Worm (Caenorhabditis elegans) whole organism, L4 larva: ENCODE measurements around the gene sprr-2.
A peak's percentile ranks its signal among the peaks of the same experiment; 100 is the strongest.

ENCODE experiments used
- F10B5.3 ChIP-seq: sonication (generic microtip); optimal IDR thresholded peaks from 2 replicates; lab custom pipeline; 2016; ENCODE audit warnings: mild to moderate bottlenecking, missing genetic modification characterization, missing compliant biosample characterization
- F37D6.2 ChIP-seq: sonication (generic microtip); optimal IDR thresholded peaks from 2 replicates; lab custom pipeline; 2016; ENCODE audit warnings: mild to moderate bottlenecking, missing genetic modification characterization, missing compliant biosample characterization
- F44E2.7 ChIP-seq: fragments of 200-800 bp; sonication (Bioruptor generic); IDR thresholded peaks from 2 replicates; pipeline ENCODE4 v2.1.2; 2022; ENCODE audit warnings: missing genetic modification characterization, missing compliant biosample characterization
- T20F7.1 ChIP-seq: fragments of 200-800 bp; sonication (Bioruptor generic); optimal IDR thresholded peaks from 2 replicates; lab custom pipeline; 2018; ENCODE audit warnings: mild to moderate bottlenecking, missing genetic modification characterization, missing compliant biosample characterization
- Y75B8A.6 ChIP-seq: fragments of 200-800 bp; sonication (Bioruptor generic); IDR thresholded peaks from 2 replicates; pipeline ENCODE4 v1.3.6; 2022; ENCODE audit warnings: missing genetic modification reagents, missing genetic modification characterization, missing compliant biosample characterization
- ZK546.5 ChIP-seq, 2 experiments: sonication (generic microtip); optimal IDR thresholded peaks; 2 replicates each; lab custom pipeline; 2017; ENCODE audit warnings: missing biosample characterization in 2 of 2, missing genetic modification characterization in 2 of 2
- aha-1 ChIP-seq: fragments of 150-350 bp; peaks from one replicate; lab custom pipeline; 2014; ENCODE audit warnings: missing biosample characterization, missing genetic modification characterization
- ceh-20 ChIP-seq: fragments of 200-800 bp; sonication (Bioruptor generic); IDR thresholded peaks from 2 replicates; pipeline ENCODE4 v1.3.6; 2022; ENCODE audit warnings: missing genetic modification reagents, missing genetic modification characterization, missing compliant biosample characterization
- ctbp-1 ChIP-seq: fragments of 200-800 bp; sonication (Bioruptor generic); IDR thresholded peaks from 2 replicates; pipeline ENCODE4 v1.3.6; 2022; ENCODE audit warnings: missing genetic modification reagents, missing genetic modification characterization, missing compliant biosample characterization
- daf-19 ChIP-seq: fragments of 200-800 bp; sonication (Bioruptor generic); conservative IDR thresholded peaks from 2 replicates; pipeline ENCODE4 v1.3.6; 2022; ENCODE audit warnings: missing genetic modification characterization, missing compliant biosample characterization
- daf-8 ChIP-seq: fragments of 200-800 bp; sonication (Bioruptor generic); IDR thresholded peaks from 2 replicates; pipeline ENCODE4 v1.3.6; 2022; ENCODE audit warnings: missing genetic modification characterization, missing compliant biosample characterization
- dmd-6 ChIP-seq: fragments of 200-800 bp; sonication (Bioruptor generic); IDR thresholded peaks from 2 replicates; pipeline ENCODE4 v1.3.6; 2022; ENCODE audit warnings: missing genetic modification reagents, missing genetic modification characterization, missing compliant biosample characterization
- dmd-9 ChIP-seq: fragments of 200-800 bp; sonication (Bioruptor generic); IDR thresholded peaks from 2 replicates; pipeline ENCODE4 v1.3.6; 2022; ENCODE audit warnings: missing genetic modification reagents, missing genetic modification characterization, missing compliant biosample characterization
- dpl-1 ChIP-seq: fragments of 150-350 bp; optimal IDR thresholded peaks from 2 replicates; lab custom pipeline; 2014; ENCODE audit warnings: missing biosample characterization, missing genetic modification reagents, missing genetic modification characterization
- dve-1 ChIP-seq: sonication (generic microtip); optimal IDR thresholded peaks from 2 replicates; lab custom pipeline; 2017; ENCODE audit warnings: antibody characterized with exemption, mild to moderate bottlenecking, missing genetic modification characterization, missing compliant biosample characterization; ENCODE audit not compliant: insufficient read depth
- egl-27 ChIP-seq: sonication (generic microtip); optimal IDR thresholded peaks from 3 replicates; lab custom pipeline; 2017; ENCODE audit warnings: missing biosample characterization, missing genetic modification reagents, missing genetic modification characterization
- egl-43 ChIP-seq: fragments of 200-800 bp; sonication (Bioruptor generic); IDR thresholded peaks from 2 replicates; pipeline ENCODE4 v1.3.6; 2022; ENCODE audit warnings: missing genetic modification reagents, missing genetic modification characterization, missing compliant biosample characterization
- hif-1 ChIP-seq, 2 experiments: sonication (generic microtip); optimal IDR thresholded peaks; 2 replicates each; lab custom pipeline; 2016 to 2017; ENCODE audit warnings: missing compliant biosample characterization in 2 of 2, missing genetic modification characterization in 2 of 2, missing genetic modification reagents in 2 of 2, missing genotype in 2 of 2, mild to moderate bottlenecking in 1 of 2
- hlh-11 ChIP-seq: fragments of 200-800 bp; sonication (Bioruptor generic); optimal IDR thresholded peaks from 2 replicates; lab custom pipeline; 2018; ENCODE audit warnings: mild to moderate bottlenecking, missing genetic modification characterization, missing compliant biosample characterization
- hlh-30 ChIP-seq: sonication (generic microtip); optimal IDR thresholded peaks from 2 replicates; lab custom pipeline; 2017; ENCODE audit warnings: antibody characterized with exemption, mild to moderate bottlenecking, missing genetic modification characterization, missing compliant biosample characterization; ENCODE audit not compliant: insufficient read depth
- hmg-1.1 ChIP-seq: fragments of 200-800 bp; sonication (Bioruptor generic); IDR thresholded peaks from 2 replicates; pipeline ENCODE4 v1.3.6; 2022; ENCODE audit warnings: missing genetic modification reagents, missing genetic modification characterization, missing compliant biosample characterization
- lin-1 ChIP-seq: fragments of 200-800 bp; sonication (Bioruptor generic); IDR thresholded peaks from 2 replicates; pipeline ENCODE4 v1.3.6; 2022; ENCODE audit warnings: missing genetic modification reagents, missing genetic modification characterization, missing compliant biosample characterization
- lin-15B ChIP-seq: fragments of 150-350 bp; sonication (generic microtip); optimal IDR thresholded peaks from 3 replicates; lab custom pipeline; 2014; ENCODE audit warnings: missing biosample characterization, missing genetic modification characterization
- lin-29 ChIP-seq: fragments of 200-800 bp; sonication (Bioruptor generic); IDR thresholded peaks from 2 replicates; pipeline ENCODE4 v1.3.6; 2022; ENCODE audit warnings: missing genetic modification reagents, missing genetic modification characterization, missing compliant biosample characterization
- madf-9 ChIP-seq: fragments of 200-800 bp; sonication (Bioruptor generic); conservative IDR thresholded peaks from 2 replicates; pipeline ENCODE4 v1.3.6; 2022; ENCODE audit warnings: missing genetic modification reagents, missing genetic modification characterization, missing compliant biosample characterization
- mdl-1 ChIP-seq, 2 experiments: fragments of 150-350 bp in 1 of 2; sonication (generic microtip) in 1 of 2; optimal IDR thresholded peaks; 2 replicates each; lab custom pipeline; 2014 to 2017; ENCODE audit warnings: missing biosample characterization in 2 of 2, missing genetic modification characterization in 2 of 2
- mxl-2 ChIP-seq: fragments of 200-800 bp; sonication (Bioruptor generic); conservative IDR thresholded peaks from 2 replicates; pipeline ENCODE4 v1.3.6; 2022; ENCODE audit warnings: missing genetic modification reagents, missing genetic modification characterization, missing compliant biosample characterization
- mxl-3 ChIP-seq: fragments of 200-800 bp; sonication (Bioruptor generic); optimal IDR thresholded peaks from 2 replicates; lab custom pipeline; 2018; ENCODE audit warnings: mild to moderate bottlenecking, missing genetic modification characterization, missing compliant biosample characterization
- nhr-102 ChIP-seq: sonication (generic microtip); optimal IDR thresholded peaks from 2 replicates; lab custom pipeline; 2016; ENCODE audit warnings: mild to moderate bottlenecking, missing genetic modification characterization, moderate library complexity, missing compliant biosample characterization
- nhr-237 ChIP-seq: sonication (generic microtip); optimal IDR thresholded peaks from 2 replicates; lab custom pipeline; 2017; ENCODE audit warnings: missing biosample characterization, missing genetic modification characterization
- nhr-28 ChIP-seq: fragments of 150-350 bp; optimal IDR thresholded peaks from 2 replicates; lab custom pipeline; 2014; ENCODE audit warnings: missing biosample characterization, missing genetic modification characterization
- nhr-41 ChIP-seq: fragments of 200-800 bp; sonication (Bioruptor generic); IDR thresholded peaks from 2 replicates; pipeline ENCODE4 v1.3.6; 2022; ENCODE audit warnings: missing genetic modification reagents, missing genetic modification characterization, missing compliant biosample characterization
- nhr-48 ChIP-seq: sonication (generic microtip); optimal IDR thresholded peaks from 2 replicates; lab custom pipeline; 2016; ENCODE audit warnings: mild to moderate bottlenecking, missing genetic modification characterization, missing compliant biosample characterization
- pqm-1 ChIP-seq: sonication (generic microtip); optimal IDR thresholded peaks from 2 replicates; lab custom pipeline; 2017; ENCODE audit warnings: missing biosample characterization, missing genetic modification characterization
- saeg-2 ChIP-seq: fragments of 200-800 bp; sonication (Bioruptor generic); IDR thresholded peaks from 2 replicates; pipeline ENCODE4 v1.3.6; 2022; ENCODE audit warnings: missing genetic modification reagents, missing genetic modification characterization, missing compliant biosample characterization
- sdz-12 ChIP-seq: fragments of 200-800 bp; sonication (Bioruptor generic); optimal IDR thresholded peaks from 2 replicates; lab custom pipeline; 2018; ENCODE audit warnings: mild to moderate bottlenecking, missing genetic modification characterization, missing compliant biosample characterization
- set-16 ChIP-seq: fragments of 200-800 bp; sonication (Bioruptor generic); IDR thresholded peaks from 2 replicates; pipeline ENCODE4 v1.3.6; 2022; ENCODE audit warnings: missing genetic modification reagents, missing genetic modification characterization, missing compliant biosample characterization
- skn-1 ChIP-seq: fragments of 150-350 bp; optimal IDR thresholded peaks from 2 replicates; lab custom pipeline; 2014; ENCODE audit warnings: missing biosample characterization, missing genetic modification characterization
- snpc-1.2 ChIP-seq: fragments of 200-800 bp; sonication (Bioruptor generic); IDR thresholded peaks from 2 replicates; pipeline ENCODE4 v1.3.6; 2022; ENCODE audit warnings: missing genetic modification reagents, missing genetic modification characterization, missing compliant biosample characterization
- unc-39 ChIP-seq: sonication (generic microtip); optimal IDR thresholded peaks from 2 replicates; lab custom pipeline; 2017; ENCODE audit warnings: missing biosample characterization, missing genetic modification characterization
- unc-62 ChIP-seq, 3 experiments: fragments of 150-350 bp in 1 of 3; sonication (generic microtip); optimal IDR thresholded peaks in 2 of 3; peaks in 1 of 3; 1 replicate in 1 of 3; 2 replicates in 2 of 3; lab custom pipeline; 2014 to 2017; ENCODE audit warnings: missing biosample characterization in 3 of 3, missing genetic modification characterization in 3 of 3, missing genetic modification reagents in 3 of 3, missing genotype in 1 of 3
- vab-7 ChIP-seq: fragments of 200-800 bp; sonication (Bioruptor generic); IDR thresholded peaks from 2 replicates; pipeline ENCODE4 v1.3.6; 2022; ENCODE audit warnings: missing genetic modification reagents, missing genetic modification characterization, missing compliant biosample characterization
- zfp-2 ChIP-seq: sonication (generic microtip); optimal IDR thresholded peaks from 2 replicates; lab custom pipeline; 2016; ENCODE audit warnings: mild to moderate bottlenecking, missing genetic modification characterization, missing compliant biosample characterization

The sprr-2 gene

ce11 chrX:14778112-14778511, 15.1 kb upstream of the sprr-2 start:
- no peak for TF ChIP-seq ZK546.5 (tag; optimal IDR thresholded peaks at IDR 0.05; lab: Kevin White, UChicago)
- no peak for TF ChIP-seq lin-1 (GFP tag; lab: Robert Waterston, UW)
- TF ChIP-seq nhr-41 = no peak
- TF ChIP-seq F37D6.2 (tag; lab: Kevin White, UChicago) = no peak
- no peak for TF ChIP-seq ctbp-1 (GFP tag; lab: Robert Waterston, UW)
- no peak for TF ChIP-seq nhr-48
- TF ChIP-seq daf-8 (GFP tag; lab: Robert Waterston, UW) = no peak
- TF ChIP-seq snpc-1.2 (GFP tag; lab: Robert Waterston, UW) = no peak
- no peak for TF ChIP-seq set-16 (GFP tag; lab: Robert Waterston, UW)
- TF ChIP-seq hmg-1.1 (GFP tag; lab: Robert Waterston, UW) = no peak
- no peak for TF ChIP-seq mxl-2
- no peak for TF ChIP-seq daf-19 (GFP tag; lab: Robert Waterston, UW)
- TF ChIP-seq mdl-1 (tag; optimal IDR thresholded peaks at IDR 0.05; lab: Kevin White, UChicago) = no peak
- TF ChIP-seq F10B5.3 (tag; lab: Kevin White, UChicago) = no peak
- TF ChIP-seq, all 104 proteins: peak for 0

- peak; percentile 22 for TF ChIP-seq hlh-11
- peak; percentile 34 for TF ChIP-seq nhr-28 (tag; lab: Kevin White, UChicago)
- TF ChIP-seq vab-7 (GFP tag; lab: Robert Waterston, UW) = no peak
- peak; percentile 77 for TF ChIP-seq dmd-6 (GFP tag; lab: Robert Waterston, UW)
- TF ChIP-seq ceh-20 (GFP tag; lab: Robert Waterston, UW) = peak; percentile 83; the same call in 1 of the 2 replicates
- peak in 1 of 2 experiments; percentile 33 for TF ChIP-seq mdl-1 (tag; optimal IDR thresholded peaks at IDR 0.05; lab: Kevin White, UChicago)
- TF ChIP-seq dpl-1 = no peak
- peak; percentile 25 for TF ChIP-seq mxl-3 (GFP tag; lab: Kevin White, UChicago)
- TF ChIP-seq unc-62 (GFP tag; optimal IDR thresholded peaks at IDR 0.05 in 1 of 2; lab: Kevin White, UChicago) = peak in 1 of 2 experiments; percentile 89
- no peak for TF ChIP-seq unc-62 (tag; optimal IDR thresholded peaks at IDR 0.05; lab: Kevin White, UChicago)
- TF ChIP-seq egl-43 (GFP tag; lab: Robert Waterston, UW) = no peak
- no peak for TF ChIP-seq nhr-237 (tag; lab: Kevin White, UChicago)
- peak; percentile 30 for TF ChIP-seq hlh-30 (tag; lab: Kevin White, UChicago)
Measured at ce11 chrX:14780176-14780575, 13.1 kb upstream of the sprr-2 start.

ce11 chrX:14783434-14784142, 9.7 kb upstream of the sprr-2 start:
- TF ChIP-seq hif-1 (tag; optimal IDR thresholded peaks at IDR 0.05; lab: Kevin White, UChicago) = peak in 1 of 2 experiments; percentile 71
- 0 out of 2 replicates have a peak, but pooled peaks have one; percentile 16 for TF ChIP-seq saeg-2 (GFP tag; lab: Robert Waterston, UW)
- peak; percentile 56; the same call in 1 of the 2 replicates for TF ChIP-seq ceh-20 (GFP tag; lab: Robert Waterston, UW)
- no peak for TF ChIP-seq skn-1 (tag; lab: Kevin White, UChicago)
- no peak for TF ChIP-seq dmd-9 (GFP tag; lab: Robert Waterston, UW)
- TF ChIP-seq hlh-30 (tag; lab: Kevin White, UChicago) = peak; percentile 29
- TF ChIP-seq hmg-1.1 (GFP tag; lab: Robert Waterston, UW) = no peak
- TF ChIP-seq unc-62 (GFP tag; optimal IDR thresholded peaks at IDR 0.05 in 1 of 2; lab: Kevin White, UChicago) = peak in 1 of 2 experiments; percentile 67
- no peak for TF ChIP-seq unc-62 (tag; optimal IDR thresholded peaks at IDR 0.05; lab: Kevin White, UChicago)
- TF ChIP-seq lin-15B (tag; lab: Kevin White, UChicago) = no peak
- no peak for TF ChIP-seq Y75B8A.6 (GFP tag; lab: Robert Waterston, UW)
- no peak for TF ChIP-seq daf-19 (GFP tag; lab: Robert Waterston, UW)
- TF ChIP-seq egl-27 = no peak
- no peak for TF ChIP-seq mxl-2
- no peak for TF ChIP-seq ZK546.5 (tag; optimal IDR thresholded peaks at IDR 0.05; lab: Kevin White, UChicago)
- peak; percentile 70 for TF ChIP-seq dve-1 (tag; lab: Kevin White, UChicago)
- TF ChIP-seq T20F7.1 = peak; percentile 30
- TF ChIP-seq mdl-1 (tag; optimal IDR thresholded peaks at IDR 0.05; lab: Kevin White, UChicago) = peak in 1 of 2 experiments; percentile 65
- no peak for TF ChIP-seq F44E2.7
- no peak for TF ChIP-seq zfp-2
- TF ChIP-seq vab-7 (GFP tag; lab: Robert Waterston, UW) = no peak
- TF ChIP-seq aha-1 = peak; percentile 98
- no peak for TF ChIP-seq lin-29 (GFP tag; lab: Robert Waterston, UW)
- TF ChIP-seq nhr-102 (tag; lab: Kevin White, UChicago) = peak; percentile 80
- TF ChIP-seq sdz-12 (GFP tag; lab: Kevin White, UChicago) = no peak
- peak; percentile 92 for TF ChIP-seq nhr-48
- TF ChIP-seq nhr-28 (tag; lab: Kevin White, UChicago) = peak; percentile 81
- no peak for TF ChIP-seq madf-9
- peak; percentile 81 for TF ChIP-seq pqm-1
- TF ChIP-seq snpc-1.2 (GFP tag; lab: Robert Waterston, UW) = no peak
- no peak for TF ChIP-seq unc-39
